Worm (Caenorhabditis elegans): ENCODE data around the gene pho-13.

DNA sequence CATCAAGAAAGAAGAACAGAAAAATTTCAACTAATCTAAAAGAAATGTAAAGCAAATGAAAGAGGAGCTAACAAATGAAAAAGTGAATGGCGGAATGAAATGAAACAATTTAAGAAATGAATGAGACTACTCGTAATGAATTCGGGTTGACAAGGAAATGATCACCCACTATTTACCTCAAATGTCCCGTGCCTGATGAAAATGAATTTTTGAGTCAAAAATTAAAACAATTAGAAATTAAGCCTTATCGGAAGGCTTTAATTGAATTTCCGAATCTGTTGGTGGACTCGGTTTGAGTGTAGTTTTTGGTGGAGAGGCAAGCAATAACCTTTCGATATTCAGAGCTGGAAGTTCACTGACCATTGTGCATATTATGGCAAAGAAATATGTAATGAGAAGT, 42.2 kb upstream of the pho-13 start:
- TF ChIP-seq nhr-237 (tag; optimal IDR thresholded peaks at IDR 0.05) (no peak), ztf-11 (tag; optimal IDR thresholded peaks at IDR 0.05) (no peak), unc-39 (tag; optimal IDR thresholded peaks at IDR 0.05) (no peak), nhr-12 (tag; optimal IDR thresholded peaks at IDR 0.05) (no peak), snpc-4 (tag; optimal IDR thresholded peaks at IDR 0.05) (no peak)
